Worm (Caenorhabditis elegans) whole organism, L4 larva: ENCODE results near the gene ule-3.

Experiments used
- Y105C5A.15 ChIP-seq: fragments of 200-800 bp; sonication (Bioruptor generic); IDR thresholded peaks from 2 replicates; pipeline ENCODE4 v1.3.6; 2022; ENCODE audit warnings: missing genetic modification characterization, missing compliant biosample characterization
- nhr-25 ChIP-seq: sonication (generic microtip); optimal IDR thresholded peaks from 2 replicates; lab custom pipeline; 2017; ENCODE audit warnings: missing genetic modification characterization, mild to moderate bottlenecking, missing compliant biosample characterization, antibody characterized with exemption, moderate library complexity, borderline replicate concordance; ENCODE audit not compliant: insufficient read depth
- saeg-2 ChIP-seq: fragments of 200-800 bp; sonication (Bioruptor generic); IDR thresholded peaks from 2 replicates; pipeline ENCODE4 v1.3.6; 2022; ENCODE audit warnings: missing genetic modification reagents, missing genetic modification characterization, missing compliant biosample characterization
- snpc-4 ChIP-seq: fragments of 150-350 bp; optimal IDR thresholded peaks from 2 replicates; lab custom pipeline; 2014; ENCODE audit warnings: missing biosample characterization, missing genetic modification characterization
- spr-1 ChIP-seq: sonication (generic microtip); optimal IDR thresholded peaks from 2 replicates; lab custom pipeline; 2016; ENCODE audit warnings: mild to moderate bottlenecking, missing genetic modification characterization, missing compliant biosample characterization

ce11 chrV:10776528-10777055 is 17.0 kb upstream of the ule-3 start, which contains the start of gene D1054.5:
- TF ChIP-seq nhr-25 (tag; lab: Kevin White, UChicago), result no peak
- TF ChIP-seq spr-1 (tag; lab: Kevin White, UChicago), result no peak
- TF ChIP-seq Y105C5A.15, result no peak
- no peak for TF ChIP-seq snpc-4 (tag; lab: Kevin White, UChicago)
- TF ChIP-seq saeg-2, result no peak
